Worm (Caenorhabditis elegans) whole organism, late embryonic: ENCODE data around the gene srg-6.

Experiments
- C38D4.7 ChIP-seq: fragments of 200-800 bp; sonication (Bioruptor generic); optimal IDR thresholded peaks from 2 replicates; lab custom pipeline; 2018; ENCODE audit warnings: mild to moderate bottlenecking, missing genetic modification characterization, moderate library complexity, missing compliant biosample characterization
- F13H6.1 ChIP-seq: sonication (generic microtip); optimal IDR thresholded peaks from 2 replicates; lab custom pipeline; 2016; ENCODE audit warnings: missing genetic modification characterization, missing compliant biosample characterization
- K09A11.1 ChIP-seq: sonication (generic microtip); optimal IDR thresholded peaks from 2 replicates; lab custom pipeline; 2017; ENCODE audit warnings: antibody characterized with exemption, mild to moderate bottlenecking, missing genetic modification characterization, missing compliant biosample characterization; ENCODE audit not compliant: insufficient read depth
- T23F11.4 ChIP-seq: fragments of 200-800 bp; sonication (Bioruptor generic); optimal IDR thresholded peaks from 2 replicates; lab custom pipeline; 2018; ENCODE audit warnings: mild to moderate bottlenecking, missing genetic modification characterization, missing compliant biosample characterization
- ama-1 ChIP-seq: fragments of 150-350 bp; optimal IDR thresholded peaks from 2 replicates; lab custom pipeline; 2014
- ceh-14 ChIP-seq: sonication (generic microtip); optimal IDR thresholded peaks from 2 replicates; lab custom pipeline; 2016; ENCODE audit warnings: missing genotype, missing genetic modification characterization, missing compliant biosample characterization
- ceh-18 ChIP-seq: sonication (generic microtip); optimal IDR thresholded peaks from 2 replicates; lab custom pipeline; 2016; ENCODE audit warnings: missing genetic modification characterization, missing compliant biosample characterization
- ceh-19 ChIP-seq: fragments of 200-800 bp; sonication (Bioruptor generic); optimal IDR thresholded peaks from 2 replicates; lab custom pipeline; 2018; ENCODE audit warnings: mild to moderate bottlenecking, missing genetic modification characterization, missing compliant biosample characterization
- ceh-22 ChIP-seq: sonication (generic microtip); optimal IDR thresholded peaks from 2 replicates; lab custom pipeline; 2017; ENCODE audit warnings: missing biosample characterization, missing genetic modification characterization
- ceh-24 ChIP-seq: sonication (generic microtip); optimal IDR thresholded peaks from 2 replicates; lab custom pipeline; 2016; ENCODE audit warnings: mild to moderate bottlenecking, missing genetic modification characterization, missing compliant biosample characterization
- ceh-30 ChIP-seq: fragments of 150-350 bp; optimal IDR thresholded peaks from 2 replicates; lab custom pipeline; 2014; ENCODE audit warnings: missing biosample characterization, missing genetic modification characterization
- ceh-45 ChIP-seq: fragments of 200-800 bp; sonication (Bioruptor generic); IDR thresholded peaks from 2 replicates; pipeline ENCODE4 v1.3.6; 2022; ENCODE audit warnings: missing genetic modification reagents, missing genetic modification characterization, missing compliant biosample characterization
- ceh-48 ChIP-seq: sonication (generic microtip); optimal IDR thresholded peaks from 2 replicates; lab custom pipeline; 2016; ENCODE audit warnings: missing genetic modification characterization, inconsistent platforms, missing compliant biosample characterization
- che-1 ChIP-seq: sonication (generic microtip); optimal IDR thresholded peaks from 2 replicates; lab custom pipeline; 2016; ENCODE audit warnings: mild to moderate bottlenecking, missing genetic modification characterization, missing compliant biosample characterization
- dmd-4 ChIP-seq: sonication (generic microtip); optimal IDR thresholded peaks from 2 replicates; lab custom pipeline; 2016; ENCODE audit warnings: borderline replicate concordance, missing genetic modification characterization, missing compliant biosample characterization
- dve-1 ChIP-seq: sonication (generic microtip); optimal IDR thresholded peaks from 2 replicates; lab custom pipeline; 2017; ENCODE audit warnings: antibody characterized with exemption, mild to moderate bottlenecking, missing genetic modification characterization, missing compliant biosample characterization
- elt-2 ChIP-seq: sonication (generic microtip); optimal IDR thresholded peaks from 2 replicates; lab custom pipeline; 2016; ENCODE audit warnings: missing genetic modification reagents, missing genetic modification characterization, missing compliant biosample characterization
- ets-4 ChIP-seq: sonication (generic microtip); optimal IDR thresholded peaks from 2 replicates; lab custom pipeline; 2016; ENCODE audit warnings: missing genetic modification characterization, missing compliant biosample characterization
- eyg-1 ChIP-seq: sonication (generic microtip); optimal IDR thresholded peaks from 2 replicates; lab custom pipeline; 2016; ENCODE audit warnings: missing genotype, missing genetic modification characterization, missing compliant biosample characterization
- fkh-6 ChIP-seq: sonication (generic microtip); optimal IDR thresholded peaks from 2 replicates; lab custom pipeline; 2016; ENCODE audit warnings: missing genetic modification characterization, missing compliant biosample characterization
- gmeb-2 ChIP-seq: sonication (generic microtip); optimal IDR thresholded peaks from 2 replicates; lab custom pipeline; 2016; ENCODE audit warnings: missing genetic modification characterization, inconsistent platforms, missing compliant biosample characterization
- hlh-15 ChIP-seq: sonication (generic microtip); optimal IDR thresholded peaks from 2 replicates; lab custom pipeline; 2016; ENCODE audit warnings: missing genetic modification characterization, missing compliant biosample characterization
- hlh-30 ChIP-seq: sonication (generic microtip); optimal IDR thresholded peaks from 2 replicates; lab custom pipeline; 2017; ENCODE audit warnings: antibody characterized with exemption, missing genetic modification characterization, missing compliant biosample characterization; ENCODE audit not compliant: insufficient read depth
- hlh-6 ChIP-seq: sonication (generic microtip); optimal IDR thresholded peaks from 2 replicates; lab custom pipeline; 2016; ENCODE audit warnings: missing genotype, missing genetic modification characterization, missing compliant biosample characterization
- hlh-8 ChIP-seq: sonication (generic microtip); optimal IDR thresholded peaks from 2 replicates; lab custom pipeline; 2016; ENCODE audit warnings: missing genotype, missing genetic modification characterization, missing compliant biosample characterization
- mec-3 ChIP-seq: sonication (generic microtip); optimal IDR thresholded peaks from 2 replicates; lab custom pipeline; 2016; ENCODE audit warnings: borderline replicate concordance, missing genetic modification characterization, missing compliant biosample characterization
- pag-3 ChIP-seq: sonication (generic microtip); optimal IDR thresholded peaks from 2 replicates; lab custom pipeline; 2016; ENCODE audit warnings: missing compliant biosample characterization, missing genetic modification characterization, borderline replicate concordance
- pat-9 ChIP-seq: fragments of 200-800 bp; sonication (Bioruptor generic); optimal IDR thresholded peaks from 2 replicates; lab custom pipeline; 2018; ENCODE audit warnings: mild to moderate bottlenecking, missing genetic modification characterization, moderate library complexity, missing compliant biosample characterization
- pax-1 ChIP-seq: fragments of 150-350 bp; optimal IDR thresholded peaks from 2 replicates; lab custom pipeline; 2014; ENCODE audit warnings: missing biosample characterization, missing genetic modification characterization
- pha-2 ChIP-seq: sonication (generic microtip); optimal IDR thresholded peaks from 2 replicates; lab custom pipeline; 2017; ENCODE audit warnings: mild to moderate bottlenecking, missing genetic modification characterization, missing compliant biosample characterization
- pha-4 ChIP-seq: fragments of 150-350 bp; optimal IDR thresholded peaks from 2 replicates; lab custom pipeline; 2018; ENCODE audit warnings: missing biosample characterization, missing genetic modification reagents, missing genetic modification characterization
- pqm-1 ChIP-seq: sonication (generic microtip); optimal IDR thresholded peaks from 2 replicates; lab custom pipeline; 2016; ENCODE audit warnings: missing genetic modification characterization, missing compliant biosample characterization
- ref-2 ChIP-seq: sonication (generic microtip); optimal IDR thresholded peaks from 2 replicates; lab custom pipeline; 2016; ENCODE audit warnings: missing genetic modification characterization, missing compliant biosample characterization
- rnt-1 ChIP-seq: sonication (generic microtip); optimal IDR thresholded peaks from 2 replicates; lab custom pipeline; 2016; ENCODE audit warnings: missing genetic modification characterization, missing compliant biosample characterization
- sox-4 ChIP-seq: sonication (generic microtip); optimal IDR thresholded peaks from 2 replicates; lab custom pipeline; 2017; ENCODE audit warnings: mild to moderate bottlenecking, missing genetic modification characterization, inconsistent platforms, missing compliant biosample characterization
- syd-9 ChIP-seq: sonication (generic microtip); optimal IDR thresholded peaks from 2 replicates; lab custom pipeline; 2016; ENCODE audit warnings: mild to moderate bottlenecking, missing genetic modification characterization, moderate library complexity, missing compliant biosample characterization
- tbx-2 ChIP-seq: sonication (generic microtip); optimal IDR thresholded peaks from 2 replicates; lab custom pipeline; 2016; ENCODE audit warnings: missing genetic modification characterization, missing compliant biosample characterization
- unc-3 ChIP-seq, 2 experiments: fragments of 200-800 bp in 1 of 2; sonication (Bioruptor generic) in 1 of 2; sonication (generic microtip) in 1 of 2; conservative IDR thresholded peaks in 1 of 2; optimal IDR thresholded peaks in 1 of 2; 2 replicates each; pipeline versions ENCODE4 v1.3.6 to Lab custom; 2016 to 2022; ENCODE audit warnings: missing compliant biosample characterization in 2 of 2, missing genetic modification characterization in 2 of 2, missing genetic modification reagents in 1 of 2
- unc-42 ChIP-seq: sonication (generic microtip); optimal IDR thresholded peaks from 2 replicates; lab custom pipeline; 2016; ENCODE audit warnings: missing genotype, missing genetic modification characterization, missing compliant biosample characterization
- unc-55 ChIP-seq: sonication (generic microtip); optimal IDR thresholded peaks from 2 replicates; lab custom pipeline; 2017; ENCODE audit warnings: missing biosample characterization, missing genetic modification reagents, missing genetic modification characterization
- zip-5 ChIP-seq: sonication (generic microtip); optimal IDR thresholded peaks from 2 replicates; lab custom pipeline; 2016; ENCODE audit warnings: missing genetic modification characterization, missing compliant biosample characterization

The srg-6 gene

DNA sequence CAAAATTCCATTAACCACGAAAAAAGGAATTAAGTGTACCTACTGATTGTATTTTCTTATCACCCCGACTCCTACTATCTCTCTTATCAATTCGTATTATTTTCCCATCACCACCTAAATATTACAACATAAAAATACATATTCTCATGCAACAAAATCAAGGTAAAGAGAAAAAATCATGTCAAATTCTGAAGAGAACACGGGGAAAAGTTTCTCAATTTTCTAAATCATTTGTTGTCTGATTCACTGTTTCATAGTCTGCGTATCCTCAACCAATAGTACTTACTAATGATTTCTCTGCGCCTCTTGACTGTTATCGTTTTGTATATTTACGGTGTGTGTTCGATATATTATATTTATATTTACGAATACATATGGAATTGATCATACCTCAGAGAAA, 33.9 kb downstream of the srg-6 start:
- TF ChIP-seq hlh-15 (no peak), elt-2 (peak; percentile 85)

DNA sequence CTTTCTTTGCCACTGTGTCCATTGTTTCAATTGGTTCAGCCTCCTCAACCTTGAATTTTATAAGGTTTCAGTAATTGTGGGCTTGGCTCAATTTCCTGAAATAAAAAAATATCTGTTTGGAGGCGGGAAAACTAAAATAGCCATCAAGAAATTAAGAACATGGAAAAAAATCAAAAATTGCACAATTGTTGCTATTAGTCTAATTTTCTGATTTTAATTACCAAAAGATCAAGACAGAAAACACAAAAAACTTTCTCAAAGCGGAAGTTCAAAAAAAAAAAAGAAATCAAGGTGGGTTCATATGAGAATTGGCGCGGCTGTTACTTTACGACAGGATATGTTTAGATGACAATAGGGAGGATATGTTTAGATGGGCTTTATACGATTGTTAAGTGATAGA, 34.9 kb downstream of the srg-6 start, which contains the start of gene esyt-2:
Gene esyt-2, minus strand, starts transcription at position 101 of the 400 bp plus-strand sequence.
- TF ChIP-seq pha-4 (tag; lab: Kevin White, UChicago) (no peak), tbx-2 (tag; lab: Kevin White, UChicago) (no peak), ceh-19 (no peak), ets-4 (tag; lab: Kevin White, UChicago) (no peak), pqm-1 (tag; lab: Kevin White, UChicago) (no peak), elt-2 (no peak), unc-42 (tag; lab: Kevin White, UChicago) (no peak), ama-1 (lab: Kevin White, UChicago) (no peak), T23F11.4 (GFP tag; lab: Kevin White, UChicago) (no peak), ceh-45 (GFP tag; lab: Robert Waterston, UW) (no peak), sox-4 (no peak), unc-55 (no peak), gmeb-2 (no peak), ceh-22 (no peak), dve-1 (no peak), che-1 (no peak)
- TF ChIP-seq, all 69 proteins: peak for 0

DNA sequence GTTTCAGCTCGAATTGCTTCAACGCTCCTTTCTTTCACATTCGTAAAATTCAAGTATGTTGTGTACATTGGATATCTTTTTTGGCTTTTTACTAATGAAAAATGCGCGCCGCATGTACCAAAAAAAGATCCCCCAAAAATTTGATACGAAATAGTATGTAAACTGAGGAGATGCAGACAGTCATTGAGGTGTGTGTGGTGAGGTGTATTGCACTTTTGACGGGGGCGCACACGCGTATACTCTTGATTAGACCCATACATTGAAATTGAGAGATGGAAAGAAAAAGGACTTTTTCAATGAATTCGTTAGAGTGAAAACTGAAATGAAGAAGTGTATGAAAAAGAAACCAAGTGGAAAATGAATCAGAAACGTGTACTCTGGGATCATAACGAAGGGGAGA, 44.4 kb downstream of the srg-6 start:
- TF ChIP-seq hlh-30 (tag; lab: Kevin White, UChicago) (no peak), elt-2 (no peak), F13H6.1 (no peak), ceh-24 (tag; lab: Kevin White, UChicago) (no peak), ceh-30 (no peak), pag-3 (tag; lab: Kevin White, UChicago) (no peak), unc-3 (GFP tag; conservative IDR thresholded peaks at IDR 0.05; lab: Robert Waterston, UW) (no peak), unc-3 (tag; optimal IDR thresholded peaks at IDR 0.05; lab: Kevin White, UChicago) (no peak), zip-5 (tag; lab: Kevin White, UChicago) (no peak), K09A11.1 (tag; lab: Kevin White, UChicago) (no peak), fkh-6 (tag; lab: Kevin White, UChicago) (no peak), T23F11.4 (GFP tag; lab: Kevin White, UChicago) (no peak), unc-42 (tag; lab: Kevin White, UChicago) (no peak), dve-1 (no peak), pax-1 (tag; lab: Kevin White, UChicago) (no peak)

DNA sequence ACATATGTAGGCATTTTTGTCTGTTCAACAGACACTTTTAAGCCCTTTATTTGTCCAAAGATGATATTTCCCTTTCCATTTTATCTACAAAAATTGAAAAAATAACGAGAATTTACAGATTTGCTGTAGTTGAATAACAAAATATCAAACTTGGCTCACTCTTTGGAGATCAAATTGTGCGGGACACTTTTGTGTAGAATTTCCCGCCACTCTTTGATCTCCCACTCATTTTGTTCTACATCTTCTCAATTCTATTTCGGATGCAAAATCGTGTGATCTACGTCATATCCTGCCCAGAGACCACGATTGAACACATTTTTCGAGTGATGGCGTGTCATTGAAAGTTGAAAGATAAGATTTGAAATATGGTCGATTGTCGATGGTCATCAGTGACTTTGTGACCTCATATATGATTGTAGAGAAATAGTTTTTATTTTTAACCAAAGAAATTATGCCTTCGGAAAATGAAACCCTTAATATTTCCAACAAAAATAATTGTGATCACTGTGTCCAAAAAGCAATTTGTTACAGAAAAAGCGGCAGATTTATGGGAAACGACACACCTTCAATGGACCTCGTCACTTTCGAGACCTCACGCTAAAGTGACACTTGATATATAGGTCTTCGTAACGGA, 48.9 kb downstream of the srg-6 start, which contains the start of gene hot-4:
Gene hot-4, plus strand, starts transcription at position 584 of the 634 bp plus-strand sequence.
- TF ChIP-seq ceh-19 (no peak), ceh-24 (tag; lab: Kevin White, UChicago) (no peak), rnt-1 (tag; lab: Kevin White, UChicago) (no peak), pat-9 (tag; lab: Kevin White, UChicago) (no peak), hlh-8 (tag; lab: Kevin White, UChicago) (no peak), ceh-18 (no peak)
- TF ChIP-seq, all 69 proteins: peak for 0

DNA sequence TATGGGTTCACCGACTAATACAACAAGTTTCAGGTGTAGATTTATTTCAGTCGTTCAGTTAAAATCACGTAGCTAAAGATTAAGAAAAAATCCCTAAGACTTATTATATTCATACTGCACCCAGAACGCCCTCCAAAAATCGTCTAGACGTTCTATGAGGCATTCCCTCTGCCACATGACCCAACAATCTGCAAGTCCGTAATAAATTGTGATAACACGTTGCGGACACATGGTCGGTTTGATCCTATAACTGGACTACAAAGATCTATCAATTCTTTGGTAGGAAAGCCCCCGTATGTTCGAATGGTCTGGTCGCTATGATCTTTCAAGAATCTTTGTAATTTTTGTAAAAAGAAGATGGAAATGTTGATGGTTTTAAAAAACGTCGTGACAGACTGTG, 49.9 kb downstream of the srg-6 start:
- no peak for TF ChIP-seq syd-9 (tag; lab: Kevin White, UChicago)
- TF ChIP-seq ref-2 (tag; lab: Kevin White, UChicago), result no peak
- TF ChIP-seq dve-1, result no peak
- no peak for TF ChIP-seq hlh-30 (tag; lab: Kevin White, UChicago)
- no peak for TF ChIP-seq ceh-48 (tag; lab: Kevin White, UChicago)
- no peak for TF ChIP-seq K09A11.1 (tag; lab: Kevin White, UChicago)
- TF ChIP-seq pha-2, result no peak
- no peak for TF ChIP-seq ceh-30
- TF ChIP-seq mec-3 (tag; lab: Kevin White, UChicago), result no peak
- no peak for TF ChIP-seq hlh-6 (tag; lab: Kevin White, UChicago)
- no peak for TF ChIP-seq dmd-4 (tag; lab: Kevin White, UChicago)
- TF ChIP-seq C38D4.7 (GFP tag; lab: Kevin White, UChicago), result no peak
- TF ChIP-seq ceh-14 (tag; lab: Kevin White, UChicago), result no peak
- no peak for TF ChIP-seq eyg-1
- TF ChIP-seq pax-1 (tag; lab: Kevin White, UChicago), result no peak
- TF ChIP-seq ceh-24 (tag; lab: Kevin White, UChicago), result no peak
- no peak for TF ChIP-seq T23F11.4 (GFP tag; lab: Kevin White, UChicago)
- TF ChIP-seq hlh-15, result no peak
- no peak for TF ChIP-seq ama-1 (lab: Kevin White, UChicago)
- TF ChIP-seq, all 69 proteins: peak for 0
